Fruit fly (Drosophila melanogaster) whole organism, embryonic: ENCODE measurements around the gene CG7991.

ENCODE experiments used
- Abd-B ChIP-seq: fragments of 200-800 bp; sonication (Bioruptor generic); optimal IDR thresholded peaks from 2 replicates; lab custom pipeline; 2018; ENCODE audit warnings: missing biosample characterization, mild to moderate bottlenecking, missing genetic modification characterization, moderate library complexity
- Ada2b ChIP-seq: fragments of 200-800 bp; sonication (Bioruptor generic); IDR thresholded peaks from 2 replicates; pipeline ENCODE4 v1.3.6; 2022; ENCODE audit warnings: missing biosample characterization, missing genetic modification characterization
- CG10959 ChIP-seq: fragments of 200-800 bp; sonication (Bioruptor generic); IDR thresholded peaks from 2 replicates; pipeline ENCODE4 v1.3.6; 2022; ENCODE audit warnings: missing biosample characterization, missing genetic modification characterization
- CG11695 ChIP-seq: fragments of 200-800 bp; sonication (Bioruptor generic); IDR thresholded peaks from 3 replicates; pipeline ENCODE4 v1.3.6; 2022; ENCODE audit warnings: missing biosample characterization, missing genetic modification characterization
- CG12071 ChIP-seq: fragments of 200-800 bp; sonication (Bioruptor generic); optimal IDR thresholded peaks from 3 replicates; lab custom pipeline; 2018; ENCODE audit warnings: missing biosample characterization, mild to moderate bottlenecking, missing genetic modification characterization
- CG12104 ChIP-seq: fragments of 200-800 bp; sonication (Bioruptor generic); optimal IDR thresholded peaks from 3 replicates; lab custom pipeline; 2016; ENCODE audit warnings: missing biosample characterization, missing genetic modification characterization
- CG13775 ChIP-seq: fragments of 200-800 bp; sonication (Bioruptor generic); optimal IDR thresholded peaks from 3 replicates; lab custom pipeline; 2017; ENCODE audit warnings: missing biosample characterization, mild to moderate bottlenecking, missing genetic modification characterization
- CG1603 ChIP-seq: fragments of 200-800 bp; sonication (Bioruptor generic); optimal IDR thresholded peaks from 2 replicates; lab custom pipeline; 2019; ENCODE audit warnings: missing biosample characterization, mild to moderate bottlenecking, missing genetic modification characterization, moderate library complexity
- CG1647 ChIP-seq: fragments of 200-800 bp; sonication (Bioruptor generic); optimal IDR thresholded peaks from 3 replicates; lab custom pipeline; 2016; ENCODE audit warnings: missing biosample characterization, missing genetic modification characterization
- CG16815 ChIP-seq: fragments of 200-800 bp; sonication (Bioruptor generic); optimal IDR thresholded peaks from 3 replicates; lab custom pipeline; 2017; ENCODE audit warnings: missing biosample characterization, mild to moderate bottlenecking, missing genetic modification characterization
- CG17361 ChIP-seq: fragments of 200-800 bp; sonication (Bioruptor generic); IDR thresholded peaks from 3 replicates; pipeline ENCODE4 v1.3.6; 2022; ENCODE audit warnings: missing biosample characterization, missing genetic modification characterization
- CG17802 ChIP-seq: fragments of 200-800 bp; sonication (Bioruptor generic); optimal IDR thresholded peaks from 2 replicates; lab custom pipeline; 2018; ENCODE audit warnings: missing biosample characterization, mild to moderate bottlenecking, missing genetic modification characterization, moderate library complexity
- CG18011 ChIP-seq: fragments of 200-800 bp; sonication (Bioruptor generic); optimal IDR thresholded peaks from 2 replicates; lab custom pipeline; 2017; ENCODE audit warnings: missing biosample characterization, missing genetic modification characterization, mild to moderate bottlenecking, moderate library complexity, missing genotype
- CG2889 ChIP-seq: fragments of 200-800 bp; sonication (Bioruptor generic); IDR thresholded peaks from 3 replicates; pipeline ENCODE4 v1.3.6; 2022; ENCODE audit warnings: missing biosample characterization, missing genetic modification characterization
- CG3065 ChIP-seq: fragments of 200-800 bp; sonication (Bioruptor generic); optimal IDR thresholded peaks from 2 replicates; lab custom pipeline; 2016; ENCODE audit warnings: missing biosample characterization, missing genetic modification characterization
- CG32772 ChIP-seq: fragments of 200-800 bp; sonication (Bioruptor generic); IDR thresholded peaks from 2 replicates; pipeline ENCODE4 v1.3.6; 2022; ENCODE audit warnings: missing biosample characterization, missing genetic modification characterization
- CG3407 ChIP-seq: fragments of 200-800 bp; sonication (Bioruptor generic); optimal IDR thresholded peaks from 2 replicates; lab custom pipeline; 2018; ENCODE audit warnings: missing biosample characterization, mild to moderate bottlenecking, missing genetic modification characterization
- CG4404 ChIP-seq: fragments of 200-800 bp; sonication (Bioruptor generic); IDR thresholded peaks from 2 replicates; pipeline ENCODE4 v1.3.6; 2022; ENCODE audit warnings: missing biosample characterization, missing genetic modification characterization
- CG7372 ChIP-seq: fragments of 200-800 bp; sonication (Bioruptor generic); IDR thresholded peaks from 2 replicates; pipeline ENCODE4 v1.3.6; 2022; ENCODE audit warnings: missing biosample characterization, missing genetic modification characterization
- CG7745 ChIP-seq: fragments of 200-800 bp; sonication (Bioruptor generic); optimal IDR thresholded peaks from 2 replicates; lab custom pipeline; 2018; ENCODE audit warnings: missing biosample characterization, mild to moderate bottlenecking, missing genetic modification characterization, moderate library complexity
- CG8388 ChIP-seq: fragments of 200-800 bp; sonication (Bioruptor generic); optimal IDR thresholded peaks from 2 replicates; lab custom pipeline; 2019; ENCODE audit warnings: missing biosample characterization, mild to moderate bottlenecking, missing genetic modification characterization, moderate library complexity
- CG9727 ChIP-seq: fragments of 200-800 bp; sonication (Bioruptor generic); optimal IDR thresholded peaks from 3 replicates; lab custom pipeline; 2017; ENCODE audit warnings: missing biosample characterization, mild to moderate bottlenecking, missing genetic modification characterization
- Chrac-16 ChIP-seq: fragments of 200-800 bp; sonication (Bioruptor generic); optimal IDR thresholded peaks from 3 replicates; lab custom pipeline; 2016; ENCODE audit warnings: missing biosample characterization, missing genetic modification characterization
- Gug ChIP-seq: fragments of 200-800 bp; sonication (Bioruptor generic); IDR thresholded peaks from 4 replicates; pipeline ENCODE4 v1.3.6; 2022; ENCODE audit warnings: missing biosample characterization, missing genetic modification characterization
- H2.0 ChIP-seq: fragments of 200-800 bp; sonication (Bioruptor generic); IDR thresholded peaks from 2 replicates; pipeline ENCODE4 v1.3.6; 2022; ENCODE audit warnings: missing biosample characterization, missing genetic modification characterization
- Kr ChIP-seq: fragments of 200-800 bp; sonication (Bioruptor generic); optimal IDR thresholded peaks from 2 replicates; lab custom pipeline; 2017; ENCODE audit warnings: missing biosample characterization, mild to moderate bottlenecking, missing genetic modification characterization
- Med ChIP-seq: fragments of 200-800 bp; sonication (Bioruptor generic); peaks from one replicate; lab custom pipeline; 2016; ENCODE audit warnings: missing biosample characterization, missing genetic modification characterization, mild to moderate bottlenecking, inconsistent platforms, moderate library complexity
- Myb ChIP-seq: fragments of 200-800 bp; sonication (Bioruptor generic); optimal IDR thresholded peaks from 2 replicates; lab custom pipeline; 2016; ENCODE audit warnings: missing biosample characterization, missing genetic modification characterization
- Six4 ChIP-seq: fragments of 200-800 bp; sonication (Bioruptor generic); optimal IDR thresholded peaks from 2 replicates; lab custom pipeline; 2016; ENCODE audit warnings: missing biosample characterization, missing genetic modification characterization
- Sox102F ChIP-seq: fragments of 200-800 bp; sonication (Bioruptor generic); optimal IDR thresholded peaks from 2 replicates; lab custom pipeline; 2018; ENCODE audit warnings: missing biosample characterization, mild to moderate bottlenecking, missing genetic modification characterization, moderate library complexity
- Ssrp ChIP-seq: fragments of 200-800 bp; sonication (Bioruptor generic); optimal IDR thresholded peaks from 2 replicates; lab custom pipeline; 2018; ENCODE audit warnings: missing biosample characterization, mild to moderate bottlenecking, missing genetic modification characterization, moderate library complexity
- amos ChIP-seq: fragments of 200-800 bp; sonication (Bioruptor generic); IDR thresholded peaks from 2 replicates; pipeline ENCODE4 v1.3.6; 2022; ENCODE audit warnings: missing biosample characterization, missing genetic modification characterization; ENCODE audit not compliant: partially characterized antibody
- az2 ChIP-seq: fragments of 200-800 bp; sonication (Bioruptor generic); optimal IDR thresholded peaks from 3 replicates; lab custom pipeline; 2016; ENCODE audit warnings: missing biosample characterization, missing genetic modification characterization
- bab2 ChIP-seq: fragments of 200-800 bp; sonication (Bioruptor generic); optimal IDR thresholded peaks from 2 replicates; lab custom pipeline; 2016; ENCODE audit warnings: missing biosample characterization, missing genetic modification characterization
- bsh ChIP-seq, 2 experiments: fragments of 200-800 bp; sonication (Bioruptor generic); optimal IDR thresholded peaks; 2 replicates each; lab custom pipeline; 2017 to 2018; ENCODE audit warnings: mild to moderate bottlenecking in 2 of 2, missing biosample characterization in 2 of 2, missing genetic modification characterization in 2 of 2, moderate library complexity in 1 of 2
- croc ChIP-seq: fragments of 200-800 bp; sonication (Bioruptor generic); conservative IDR thresholded peaks from 3 replicates; pipeline ENCODE4 v1.3.6; 2022; ENCODE audit warnings: missing biosample characterization, missing genetic modification characterization
- da ChIP-seq: fragments of 200-800 bp; sonication (Bioruptor generic); optimal IDR thresholded peaks from 2 replicates; lab custom pipeline; 2016; ENCODE audit warnings: missing biosample characterization, missing genetic modification characterization
- danr ChIP-seq: fragments of 200-800 bp; sonication (Bioruptor generic); IDR thresholded peaks from 2 replicates; pipeline ENCODE4 v1.3.6; 2022; ENCODE audit warnings: missing biosample characterization, missing genetic modification characterization
- dysf ChIP-seq: fragments of 200-800 bp; sonication (Bioruptor generic); IDR thresholded peaks from 3 replicates; pipeline ENCODE4 v1.3.6; 2022; ENCODE audit warnings: missing biosample characterization, missing genetic modification characterization
- lmd ChIP-seq: fragments of 200-800 bp; sonication (Bioruptor generic); IDR thresholded peaks from 2 replicates; pipeline ENCODE4 v1.3.6; 2022; ENCODE audit warnings: missing biosample characterization, missing genetic modification characterization
- prd ChIP-seq, 3 experiments: fragments of >200 bp in 2 of 3; fragments of 200-800 bp in 1 of 3; sonication (Bioruptor generic) in 1 of 3; optimal IDR thresholded peaks in 2 of 3; IDR thresholded peaks in 1 of 3; 2 replicates in 2 of 3; 3 replicates in 1 of 3; pipeline versions ENCODE4 v1.3.6 to Lab custom; 2017 to 2022; ENCODE audit warnings: missing biosample characterization in 1 of 3, missing genetic modification characterization in 1 of 3
- row ChIP-seq: fragments of 200-800 bp; sonication (Bioruptor generic); IDR thresholded peaks from 3 replicates; pipeline ENCODE4 v1.3.6; 2022; ENCODE audit warnings: missing biosample characterization, missing genetic modification characterization
- sens-2 ChIP-seq: fragments of 200-800 bp; sonication (Bioruptor generic); IDR thresholded peaks from 2 replicates; pipeline ENCODE4 v1.3.6; 2022; ENCODE audit warnings: missing biosample characterization, missing genetic modification characterization
- sisA ChIP-seq: fragments of 200-800 bp; sonication (Bioruptor generic); IDR thresholded peaks from 2 replicates; pipeline ENCODE4 v1.3.6; 2022; ENCODE audit warnings: missing biosample characterization, missing genetic modification characterization
- slp2 ChIP-seq: fragments of 200-800 bp; sonication (Bioruptor generic); optimal IDR thresholded peaks from 2 replicates; lab custom pipeline; 2016; ENCODE audit warnings: missing biosample characterization, missing genetic modification characterization
- vvl ChIP-seq: fragments of 200-800 bp; sonication (Bioruptor generic); IDR thresholded peaks from 2 replicates; pipeline ENCODE4 v1.3.6; 2022; ENCODE audit warnings: missing biosample characterization, missing genetic modification characterization
- zfh1 ChIP-seq: fragments of 200-800 bp; sonication (Bioruptor generic); IDR thresholded peaks from 3 replicates; pipeline ENCODE4 v1.3.6; 2022; ENCODE audit warnings: missing biosample characterization, missing genetic modification characterization

The CG7991 gene

dm6 chr3L:1694317-1694716 is 19.8 kb downstream of the CG7991 start, which contains the start of gene CG12011 (continued):
- TF ChIP-seq H2.0 (GFP tag; lab: Robert Waterston, UW) (no peak), prd (optimal IDR thresholded peaks at IDR 0.05; lab: Kevin White, UChicago) (no peak), prd (GFP tag; IDR thresholded peaks at IDR 0.05; lab: Robert Waterston, UW) (no peak)

dm6 chr3L:1702367-1702927 is 27.9 kb downstream of the CG7991 start, which contains the start of gene CG13931:
TSS of gene CG13931 (minus strand) at chr3L:1702407.
- TF ChIP-seq Ssrp (tag; lab: Kevin White, UChicago): peak; percentile 23
- no peak for TF ChIP-seq da
- no peak for TF ChIP-seq CG7745 (tag; lab: Kevin White, UChicago)
- TF ChIP-seq Med (GFP tag; lab: Kevin White, UChicago): peak; percentile 77
- TF ChIP-seq CG12071 (GFP tag; lab: Kevin White, UChicago): no peak
- TF ChIP-seq CG3065 (GFP tag; lab: Kevin White, UChicago): no peak
- TF ChIP-seq sisA (GFP tag; lab: Robert Waterston, UW): peak; percentile 57
- peak; percentile 15 for TF ChIP-seq bab2 (GFP tag; lab: Kevin White, UChicago)
- peak; percentile 5 for TF ChIP-seq CG13775
- no peak for TF ChIP-seq CG12104 (GFP tag; lab: Kevin White, UChicago)
- TF ChIP-seq Gug (GFP tag; lab: Robert Waterston, UW): peak; percentile 20; the same call in 1 of the 4 replicates
- TF ChIP-seq vvl (GFP tag; lab: Robert Waterston, UW): 0 out of 2 replicates have a peak, but pooled peaks have one; percentile 53
- no peak for TF ChIP-seq CG17361 (GFP tag; lab: Robert Waterston, UW)
- peak in 1 of 2 experiments; percentile 42 for TF ChIP-seq bsh (GFP tag; optimal IDR thresholded peaks at IDR 0.05; lab: Kevin White, UChicago)
- TF ChIP-seq danr: peak; percentile 13; the same call in 1 of the 2 replicates
- TF ChIP-seq CG1603: peak; percentile 73
- peak; percentile 33 for TF ChIP-seq lmd
- TF ChIP-seq Chrac-16 (GFP tag; lab: Kevin White, UChicago): peak; percentile 23
- TF ChIP-seq slp2 (GFP tag; lab: Kevin White, UChicago): no peak
- TF ChIP-seq Six4: no peak
- TF ChIP-seq CG17802 (tag; lab: Kevin White, UChicago): no peak
- TF ChIP-seq CG11695: 0 out of 3 replicates have a peak, but pooled peaks have one; percentile 13
- TF ChIP-seq H2.0 (GFP tag; lab: Robert Waterston, UW): peak; percentile 21; the same call in 1 of the 2 replicates
- TF ChIP-seq CG4404 (GFP tag; lab: Robert Waterston, UW): peak; percentile 20; the same call in 1 of the 2 replicates
- TF ChIP-seq croc: 0 out of 3 replicates have a peak, but pooled peaks have one; percentile 19
- TF ChIP-seq CG10959 (GFP tag; lab: Robert Waterston, UW): no peak
- peak; percentile 12 for TF ChIP-seq az2 (GFP tag; lab: Kevin White, UChicago)
- TF ChIP-seq CG1647 (GFP tag; lab: Kevin White, UChicago): peak; percentile 20
- TF ChIP-seq Myb (GFP tag; lab: Kevin White, UChicago): no peak
- no peak for TF ChIP-seq Abd-B (GFP tag; lab: Kevin White, UChicago)
- 0 out of 3 replicates have a peak, but pooled peaks have one; percentile 41 for TF ChIP-seq CG2889 (GFP tag; lab: Robert Waterston, UW)
- TF ChIP-seq CG9727: peak; percentile 23
- peak; percentile 8 for TF ChIP-seq CG16815 (GFP tag; lab: Kevin White, UChicago)
- no peak for TF ChIP-seq amos (GFP tag; lab: Robert Waterston, UW)
- TF ChIP-seq Ada2b (GFP tag; lab: Robert Waterston, UW): peak; percentile 41; the same call in 1 of the 2 replicates
- TF ChIP-seq row (GFP tag; lab: Robert Waterston, UW): peak; percentile 42; the same call in 1 of the 3 replicates
- 0 out of 2 replicates have a peak, but pooled peaks have one; percentile 18 for TF ChIP-seq CG32772
- TF ChIP-seq CG7372 (GFP tag; lab: Robert Waterston, UW): peak; percentile 16; the same call in 1 of the 2 replicates
- TF ChIP-seq CG8388 (GFP tag; lab: Kevin White, UChicago): peak; percentile 29
- no peak for TF ChIP-seq Kr (GFP tag; lab: Kevin White, UChicago)
- TF ChIP-seq CG3407: no peak
- TF ChIP-seq CG18011 (GFP tag; lab: Kevin White, UChicago): no peak
- 0 out of 3 replicates have a peak, but pooled peaks have one; percentile 22 for TF ChIP-seq dysf (GFP tag; lab: Robert Waterston, UW)
- TF ChIP-seq Sox102F: peak; percentile 61
- TF ChIP-seq zfh1: peak; percentile 53; the same call in 1 of the 3 replicates
- TF ChIP-seq sens-2: peak; percentile 25; the same call in 1 of the 2 replicates
